Worm (Caenorhabditis elegans): Measurements from ENCODE around the gene mrt-2.

DNA sequence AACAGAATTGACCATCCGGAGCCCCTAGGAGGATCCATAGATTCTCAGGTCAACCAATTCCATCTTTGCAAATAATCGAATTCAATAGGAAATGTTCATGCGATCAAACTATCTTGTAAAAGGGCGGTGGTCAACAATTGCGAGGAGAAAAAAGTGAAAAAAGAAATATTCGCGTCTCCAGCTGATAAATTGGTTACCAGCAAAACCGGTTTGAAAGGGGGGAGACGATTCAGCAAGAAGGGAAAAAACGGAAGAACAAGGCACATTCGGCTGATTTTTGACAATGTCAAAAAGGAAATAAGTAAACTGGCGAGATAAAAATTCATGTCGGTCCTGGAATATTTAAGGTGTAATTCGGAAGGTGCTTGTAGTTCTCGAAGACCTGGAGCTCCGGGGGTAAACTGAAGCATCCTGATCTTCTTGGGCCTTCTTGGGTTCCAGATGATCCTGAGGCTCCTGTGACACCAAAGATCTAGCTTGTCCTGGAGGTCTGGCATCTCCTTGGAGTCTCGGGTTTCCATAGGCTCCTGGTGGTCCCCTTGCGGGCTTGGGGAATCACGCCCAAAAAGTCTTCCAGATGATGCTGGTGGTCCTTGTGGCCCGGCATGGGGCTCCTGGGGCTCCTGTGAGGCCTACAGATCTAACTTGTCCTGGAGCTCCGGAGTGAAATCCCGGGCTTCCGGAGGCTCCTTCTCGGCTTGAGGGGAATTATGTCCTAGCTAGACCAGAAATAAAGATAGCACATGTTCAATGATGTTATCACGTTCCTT is 43.4 kb upstream of the mrt-2 start:
- TF ChIP-seq snpc-4 (GFP tag; optimal IDR thresholded peaks at IDR 0.05): no peak
- no peak for TF ChIP-seq snpc-4 (tag; optimal IDR thresholded peaks at IDR 0.05)
- no peak for TF ChIP-seq unc-130 (GFP tag; optimal IDR thresholded peaks at IDR 0.05)
- no peak for TF ChIP-seq B0261.1 (tag; optimal IDR thresholded peaks at IDR 0.05)
- no peak for TF ChIP-seq snpc-1.3 (tag; optimal IDR thresholded peaks at IDR 0.05; ENCODE audit: insufficient read depth)
- TF ChIP-seq cebp-2 (GFP tag; IDR thresholded peaks at IDR 0.05): no peak
- no peak for TF ChIP-seq nfya-1 (tag; optimal IDR thresholded peaks at IDR 0.05; ENCODE audit: borderline replicate concordance, insufficient read depth)
- TF ChIP-seq Y79H2A.3 (GFP tag; conservative IDR thresholded peaks at IDR 0.05): no peak
- no peak for TF ChIP-seq madf-10 (tag; optimal IDR thresholded peaks at IDR 0.05)
- TF ChIP-seq unc-62 (GFP tag; optimal IDR thresholded peaks at IDR 0.05): no peak
- no peak for TF ChIP-seq ama-1 (optimal IDR thresholded peaks at IDR 0.05)
- TF ChIP-seq ama-1 (GFP tag; optimal IDR thresholded peaks at IDR 0.05): no peak
- no peak for TF ChIP-seq F49E8.2 (tag; optimal IDR thresholded peaks at IDR 0.05; ENCODE audit: insufficient read depth)
- TF ChIP-seq nhr-80 (tag; optimal IDR thresholded peaks at IDR 0.05): no peak
- TF ChIP-seq F33H1.4 (GFP tag; IDR thresholded peaks at IDR 0.05): no peak
- no peak for TF ChIP-seq Y56A3A.18 (GFP tag; IDR thresholded peaks at IDR 0.05)

Data from whole organism, young adult.